Worm (Caenorhabditis elegans) whole organism, young adult: Measurements from ENCODE around the gene F16B12.6.

Experiments used
- B0336.3 ChIP-seq: fragments of 200-800 bp; sonication (Bioruptor generic); IDR thresholded peaks from 2 replicates; pipeline ENCODE4 v1.3.6; 2022; ENCODE audit warnings: missing genetic modification characterization, missing compliant biosample characterization
- D2030.7 ChIP-seq: fragments of 200-800 bp; sonication (Bioruptor generic); IDR thresholded peaks from 2 replicates; pipeline ENCODE4 v1.3.6; 2022; ENCODE audit warnings: missing genetic modification reagents, missing genetic modification characterization, missing compliant biosample characterization
- F10E7.11 ChIP-seq: sonication (generic microtip); optimal IDR thresholded peaks from 2 replicates; lab custom pipeline; 2017; ENCODE audit warnings: mild to moderate bottlenecking, missing genetic modification characterization, moderate library complexity, missing compliant biosample characterization
- F37B4.10 ChIP-seq: fragments of 200-800 bp; sonication (Bioruptor generic); IDR thresholded peaks from 2 replicates; pipeline ENCODE4 v1.3.6; 2022; ENCODE audit warnings: missing genetic modification characterization, missing compliant biosample characterization
- F49E8.2 ChIP-seq: sonication (generic microtip); optimal IDR thresholded peaks from 3 replicates; lab custom pipeline; 2017; ENCODE audit warnings: missing genetic modification characterization, mild to moderate bottlenecking, missing compliant biosample characterization, antibody characterized with exemption, moderate library complexity; ENCODE audit not compliant: insufficient read depth
- Y67H2A.10 ChIP-seq: fragments of 200-800 bp; sonication (Bioruptor generic); conservative IDR thresholded peaks from 2 replicates; pipeline ENCODE4 v1.3.6; 2022; ENCODE audit warnings: missing genetic modification reagents, missing genetic modification characterization, missing compliant biosample characterization
- akir-1 ChIP-seq: fragments of 200-800 bp; sonication (Bioruptor generic); optimal IDR thresholded peaks from 2 replicates; lab custom pipeline; 2018; ENCODE audit warnings: mild to moderate bottlenecking, missing genetic modification characterization, moderate library complexity, missing compliant biosample characterization
- ama-1 ChIP-seq, 3 experiments: fragments of 150-350 bp in 1 of 3; sonication (generic microtip) in 2 of 3; optimal IDR thresholded peaks; 2 replicates each; lab custom pipeline; 2014 to 2018; ENCODE audit warnings: missing biosample characterization in 2 of 3, missing genetic modification characterization in 2 of 3, missing genetic modification reagents in 2 of 3
- aptf-3 ChIP-seq: fragments of 200-800 bp; sonication (Bioruptor generic); IDR thresholded peaks from 2 replicates; pipeline ENCODE4 v1.3.6; 2022; ENCODE audit warnings: missing genetic modification characterization, missing compliant biosample characterization
- athp-1 ChIP-seq: sonication (generic microtip); optimal IDR thresholded peaks from 2 replicates; lab custom pipeline; 2017; ENCODE audit warnings: mild to moderate bottlenecking, missing genetic modification characterization, missing compliant biosample characterization
- attf-3 ChIP-seq: fragments of 200-800 bp; sonication (Bioruptor generic); conservative IDR thresholded peaks from 2 replicates; pipeline ENCODE4 v1.3.6; 2022; ENCODE audit warnings: missing genetic modification reagents, missing genetic modification characterization, missing compliant biosample characterization
- attf-5 ChIP-seq: fragments of 200-800 bp; sonication (Bioruptor generic); optimal IDR thresholded peaks from 2 replicates; lab custom pipeline; 2018; ENCODE audit warnings: mild to moderate bottlenecking, missing genetic modification characterization, missing compliant biosample characterization
- cebp-2 ChIP-seq: fragments of 200-800 bp; sonication (Bioruptor generic); IDR thresholded peaks from 2 replicates; pipeline ENCODE4 v1.3.6; 2022; ENCODE audit warnings: missing genetic modification characterization, missing compliant biosample characterization
- ceh-40 ChIP-seq: fragments of 200-800 bp; sonication (Bioruptor generic); IDR thresholded peaks from 2 replicates; pipeline ENCODE4 v1.3.6; 2022; ENCODE audit warnings: missing genetic modification characterization, missing compliant biosample characterization
- ceh-58 ChIP-seq: fragments of 200-800 bp; sonication (Bioruptor generic); IDR thresholded peaks from 2 replicates; pipeline ENCODE4 v1.3.6; 2022; ENCODE audit warnings: missing genetic modification characterization, missing compliant biosample characterization
- chd-7 ChIP-seq: sonication (generic microtip); optimal IDR thresholded peaks from 2 replicates; lab custom pipeline; 2016; ENCODE audit warnings: mild to moderate bottlenecking, missing genetic modification characterization, moderate library complexity, missing compliant biosample characterization
- efl-1 ChIP-seq: fragments of 150-350 bp; optimal IDR thresholded peaks from 2 replicates; lab custom pipeline; 2014; ENCODE audit warnings: missing biosample characterization, missing genetic modification reagents, missing genetic modification characterization
- fkh-3 ChIP-seq: sonication (generic microtip); optimal IDR thresholded peaks from 2 replicates; lab custom pipeline; 2016; ENCODE audit warnings: mild to moderate bottlenecking, missing genetic modification characterization, missing compliant biosample characterization
- gei-17 ChIP-seq: fragments of 200-800 bp; sonication (Bioruptor generic); optimal IDR thresholded peaks from 2 replicates; lab custom pipeline; 2018; ENCODE audit warnings: mild to moderate bottlenecking, missing genetic modification characterization, missing compliant biosample characterization
- him-1 ChIP-seq: sonication (generic microtip); optimal IDR thresholded peaks from 2 replicates; lab custom pipeline; 2016; ENCODE audit warnings: missing genotype, missing genetic modification reagents, missing genetic modification characterization, missing compliant biosample characterization
- hmg-1.2 ChIP-seq: fragments of 200-800 bp; sonication (Bioruptor generic); IDR thresholded peaks from 2 replicates; pipeline ENCODE4 v1.3.6; 2022; ENCODE audit warnings: missing genetic modification reagents, missing genetic modification characterization, missing compliant biosample characterization
- hsf-1 ChIP-seq: fragments of 200-800 bp; sonication (Bioruptor generic); IDR thresholded peaks from 2 replicates; pipeline ENCODE4 v1.3.6; 2022; ENCODE audit warnings: missing genetic modification reagents, missing genetic modification characterization, missing compliant biosample characterization
- let-526 ChIP-seq: fragments of 200-800 bp; sonication (Bioruptor generic); IDR thresholded peaks from 2 replicates; pipeline ENCODE4 v1.3.6; 2022; ENCODE audit warnings: missing genetic modification reagents, missing genetic modification characterization, missing compliant biosample characterization
- let-607 ChIP-seq, 2 experiments: fragments of 200-800 bp in 1 of 2; sonication (Bioruptor generic) in 1 of 2; sonication (generic microtip) in 1 of 2; optimal IDR thresholded peaks; 2 replicates each; lab custom pipeline; 2016 to 2018; ENCODE audit warnings: mild to moderate bottlenecking in 2 of 2, missing compliant biosample characterization in 2 of 2, missing genetic modification characterization in 2 of 2, moderate library complexity in 2 of 2, missing genotype in 1 of 2
- lir-1 ChIP-seq: fragments of 200-800 bp; sonication (Bioruptor generic); conservative IDR thresholded peaks from 2 replicates; pipeline ENCODE4 v1.3.6; 2022; ENCODE audit warnings: missing genetic modification reagents, missing genetic modification characterization, missing compliant biosample characterization
- lsl-1 ChIP-seq: fragments of 200-800 bp; sonication (Bioruptor generic); optimal IDR thresholded peaks from 2 replicates; lab custom pipeline; 2018; ENCODE audit warnings: mild to moderate bottlenecking, missing genetic modification characterization, moderate library complexity, missing compliant biosample characterization
- lsy-27 ChIP-seq: sonication (generic microtip); optimal IDR thresholded peaks from 2 replicates; lab custom pipeline; 2017; ENCODE audit warnings: missing genetic modification characterization, mild to moderate bottlenecking, missing compliant biosample characterization, antibody characterized with exemption, missing genotype, borderline replicate concordance; ENCODE audit not compliant: insufficient read depth
- madf-3 ChIP-seq: fragments of 200-800 bp; sonication (Bioruptor generic); IDR thresholded peaks from 2 replicates; pipeline ENCODE4 v1.3.6; 2022; ENCODE audit warnings: missing genetic modification reagents, missing genetic modification characterization, missing compliant biosample characterization
- mcd-1 ChIP-seq: fragments of 200-800 bp; sonication (Bioruptor generic); IDR thresholded peaks from 2 replicates; pipeline ENCODE4 v1.3.6; 2022; ENCODE audit warnings: missing genetic modification reagents, missing genetic modification characterization, missing compliant biosample characterization
- mxl-1 ChIP-seq: sonication (generic microtip); optimal IDR thresholded peaks from 2 replicates; lab custom pipeline; 2016; ENCODE audit warnings: missing genetic modification characterization, missing compliant biosample characterization
- nfya-1 ChIP-seq: sonication (generic microtip); optimal IDR thresholded peaks from 2 replicates; lab custom pipeline; 2017; ENCODE audit warnings: antibody characterized with exemption, missing compliant biosample characterization, missing genetic modification characterization, borderline replicate concordance; ENCODE audit not compliant: insufficient read depth
- nfyb-1 ChIP-seq: fragments of 200-800 bp; sonication (Bioruptor generic); IDR thresholded peaks from 2 replicates; pipeline ENCODE4 v1.3.6; 2022; ENCODE audit warnings: missing genetic modification reagents, missing genetic modification characterization, missing compliant biosample characterization
- nhr-120 ChIP-seq: fragments of 200-800 bp; sonication (Bioruptor generic); IDR thresholded peaks from 2 replicates; pipeline ENCODE4 v1.3.6; 2022; ENCODE audit warnings: missing genetic modification characterization, missing compliant biosample characterization
- nhr-90 ChIP-seq: sonication (generic microtip); optimal IDR thresholded peaks from 2 replicates; lab custom pipeline; 2016; ENCODE audit warnings: missing genotype, mild to moderate bottlenecking, missing genetic modification characterization, missing compliant biosample characterization
- pbrm-1 ChIP-seq: fragments of 200-800 bp; sonication (Bioruptor generic); IDR thresholded peaks from 2 replicates; pipeline ENCODE4 v1.3.6; 2022; ENCODE audit warnings: missing genetic modification reagents, missing genetic modification characterization, missing compliant biosample characterization
- rec-8 ChIP-seq, 2 experiments: sonication (generic microtip); optimal IDR thresholded peaks; 2 replicates each; lab custom pipeline; 2016; ENCODE audit warnings: mild to moderate bottlenecking in 2 of 2, missing genetic modification characterization in 2 of 2, missing genetic modification reagents in 2 of 2, missing genotype in 2 of 2, missing biosample characterization in 1 of 2, missing compliant biosample characterization in 1 of 2, moderate library complexity in 1 of 2
- snpc-1.1 ChIP-seq: sonication (generic microtip); optimal IDR thresholded peaks from 2 replicates; lab custom pipeline; 2017; ENCODE audit warnings: missing genetic modification characterization, mild to moderate bottlenecking, missing compliant biosample characterization, antibody characterized with exemption, moderate library complexity, missing genotype, missing genetic modification reagents; ENCODE audit not compliant: insufficient read depth
- snpc-4 ChIP-seq, 5 experiments: fragments of 150-350 bp in 1 of 5; sonication (generic microtip) in 4 of 5; optimal IDR thresholded peaks; 2 replicates each; lab custom pipeline; 2014 to 2018; ENCODE audit warnings: missing genetic modification characterization in 5 of 5, missing biosample characterization in 3 of 5, antibody characterized with exemption in 2 of 5, mild to moderate bottlenecking in 2 of 5, missing compliant biosample characterization in 2 of 5, missing genotype in 2 of 5, moderate library complexity in 2 of 5, missing genetic modification reagents in 1 of 5
- sptf-2 ChIP-seq: fragments of 200-800 bp; sonication (Bioruptor generic); optimal IDR thresholded peaks from 2 replicates; lab custom pipeline; 2018; ENCODE audit warnings: mild to moderate bottlenecking, missing genetic modification characterization, missing compliant biosample characterization
- tlf-1 ChIP-seq: fragments of 200-800 bp; sonication (Bioruptor generic); optimal IDR thresholded peaks from 2 replicates; lab custom pipeline; 2018; ENCODE audit warnings: mild to moderate bottlenecking, missing genetic modification characterization, missing compliant biosample characterization
- zim-3 ChIP-seq: sonication (generic microtip); optimal IDR thresholded peaks from 2 replicates; lab custom pipeline; 2017; ENCODE audit warnings: mild to moderate bottlenecking, missing genetic modification characterization, moderate library complexity, missing compliant biosample characterization
- ztf-18 ChIP-seq: sonication (generic microtip); optimal IDR thresholded peaks from 2 replicates; lab custom pipeline; 2016; ENCODE audit warnings: missing genotype, mild to moderate bottlenecking, missing genetic modification characterization, missing compliant biosample characterization
- ztf-28 ChIP-seq: fragments of 200-800 bp; sonication (Bioruptor generic); IDR thresholded peaks from 2 replicates; pipeline ENCODE4 v1.3.6; 2022; ENCODE audit warnings: missing genetic modification reagents, missing genetic modification characterization, missing compliant biosample characterization

F16B12.6 gene

DNA sequence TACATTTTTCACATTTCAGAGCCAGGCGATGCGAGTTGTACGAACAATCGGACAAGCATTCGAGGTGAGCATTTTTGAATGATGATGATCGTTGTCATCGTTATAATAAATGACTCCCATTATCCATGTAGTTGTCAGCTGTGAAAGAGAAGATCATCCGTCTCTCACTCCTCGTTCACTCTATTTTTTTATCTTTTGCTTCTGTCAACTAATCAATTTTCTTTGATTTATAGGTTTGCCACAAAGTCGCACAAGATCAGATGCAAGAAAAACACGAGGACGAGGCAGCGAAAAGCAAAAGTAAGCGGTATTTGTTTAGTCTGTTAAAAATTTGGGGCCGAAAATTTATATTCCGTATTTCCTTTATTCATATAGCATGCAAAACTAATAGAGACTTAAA is 45.6 kb upstream of the F16B12.6 start:
- no peak for TF ChIP-seq athp-1 (tag; lab: Kevin White, UChicago)
- TF ChIP-seq attf-5 (GFP tag; lab: Kevin White, UChicago) = no peak
- TF ChIP-seq cebp-2 = no peak
- no peak for TF ChIP-seq nfya-1 (tag; lab: Kevin White, UChicago)
- TF ChIP-seq hsf-1 (GFP tag; lab: Robert Waterston, UW) = no peak
- no peak for TF ChIP-seq rec-8 (tag; optimal IDR thresholded peaks at IDR 0.05; lab: Kevin White, UChicago)
- no peak for TF ChIP-seq madf-3 (GFP tag; lab: Robert Waterston, UW)
- no peak for TF ChIP-seq Y67H2A.10 (GFP tag; lab: Robert Waterston, UW)
- TF ChIP-seq, all 124 proteins: peak for 0

ce11 chrX:14062771-14063170 is 39.3 kb upstream of the F16B12.6 start:
- TF ChIP-seq efl-1 (GFP tag; lab: Kevin White, UChicago) = no peak
- TF ChIP-seq snpc-4 (GFP tag; optimal IDR thresholded peaks at IDR 0.05; lab: Kevin White, UChicago) = no peak
- peak in 2 of 4 experiments; percentile 58 to 64 for TF ChIP-seq snpc-4 (tag; optimal IDR thresholded peaks at IDR 0.05; lab: Kevin White, UChicago)

- TF ChIP-seq gei-17 (GFP tag; lab: Kevin White, UChicago) (peak; percentile 75), akir-1 (GFP tag; lab: Kevin White, UChicago) (no peak), attf-3 (GFP tag; lab: Robert Waterston, UW) (peak; percentile 56; the same call in 1 of the 2 replicates), ceh-40 (GFP tag; lab: Robert Waterston, UW) (peak; percentile 88), nfyb-1 (peak; percentile 93), ztf-18 (tag; lab: Kevin White, UChicago) (peak; percentile 83), zim-3 (peak; percentile 88), aptf-3 (GFP tag; lab: Robert Waterston, UW) (peak; percentile 95), pbrm-1 (GFP tag; lab: Robert Waterston, UW) (peak; percentile 94), lsy-27 (tag; lab: Kevin White, UChicago) (no peak), lsl-1 (GFP tag; lab: Kevin White, UChicago) (peak; percentile 41), B0336.3 (GFP tag; lab: Robert Waterston, UW) (peak; percentile 72), tlf-1 (GFP tag; lab: Kevin White, UChicago) (no peak), let-607 (tag; optimal IDR thresholded peaks at IDR 0.05; lab: Kevin White, UChicago) (peak; percentile 70 to 83), ceh-58 (peak; percentile 94; the same call in 1 of the 2 replicates), chd-7 (tag; lab: Kevin White, UChicago) (peak; percentile 88), nhr-120 (GFP tag; lab: Robert Waterston, UW) (no peak), mcd-1 (no peak; the same call in none of the 2 replicates), hmg-1.2 (GFP tag; lab: Robert Waterston, UW) (peak; percentile 91), D2030.7 (GFP tag; lab: Robert Waterston, UW) (peak; percentile 83), cebp-2 (peak; percentile 92), lir-1 (GFP tag; lab: Robert Waterston, UW) (peak; percentile 72), sptf-2 (GFP tag; lab: Kevin White, UChicago) (peak; percentile 25), snpc-1.1 (tag; lab: Kevin White, UChicago) (peak; percentile 65), ama-1 (optimal IDR thresholded peaks at IDR 0.05; lab: Kevin White, UChicago) (peak; percentile 15), ama-1 (GFP tag; optimal IDR thresholded peaks at IDR 0.05; lab: Kevin White, UChicago) (peak; percentile 70 to 95), let-526 (GFP tag; lab: Robert Waterston, UW) (peak; percentile 94), athp-1 (tag; lab: Kevin White, UChicago) (peak; percentile 92), mxl-1 (tag; lab: Kevin White, UChicago) (peak; percentile 96), F10E7.11 (tag; lab: Kevin White, UChicago) (peak; percentile 75), nhr-90 (tag; lab: Kevin White, UChicago) (peak; percentile 92), fkh-3 (tag; lab: Kevin White, UChicago) (peak; percentile 77), F37B4.10 (GFP tag; lab: Robert Waterston, UW) (peak; percentile 83; the same call in 1 of the 2 replicates), ztf-28 (GFP tag; lab: Robert Waterston, UW) (peak; percentile 84), F49E8.2 (tag; lab: Kevin White, UChicago) (peak; percentile 30), him-1 (peak; percentile 86)
Observed at ce11 chrX:14063830-14064229, 38.3 kb upstream of the F16B12.6 start.
